Fruit fly (Drosophila melanogaster): ENCODE measurements around the gene toc.

toc gene

DNA sequence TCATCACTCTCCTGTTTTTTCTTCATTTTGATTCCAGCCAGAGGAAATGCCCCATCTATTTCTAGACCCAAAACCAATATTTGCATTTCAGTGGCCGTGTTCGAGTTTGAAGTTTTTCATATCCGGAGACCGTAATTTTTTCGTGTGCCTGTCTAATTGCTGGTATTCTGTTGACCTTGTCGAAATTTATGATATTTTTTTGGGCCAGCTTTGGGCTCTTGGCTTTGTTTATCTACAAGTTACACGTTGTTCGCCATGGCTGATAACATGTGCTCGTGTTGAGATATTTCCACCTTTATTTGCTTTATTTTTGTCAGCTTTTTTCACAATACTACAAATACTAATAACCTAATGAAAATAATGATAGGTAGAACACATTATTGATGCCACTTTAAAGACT lies 22.8 kb downstream of the toc start (continued):
- TF ChIP-seq CG10462 (GFP tag; optimal IDR thresholded peaks at IDR 0.05) (no peak), chinmo (GFP tag; IDR thresholded peaks at IDR 0.05; ENCODE audit: partially characterized antibody) (no peak), ERR (GFP tag; optimal IDR thresholded peaks at IDR 0.05) (no peak), gt (GFP tag; IDR thresholded peaks at IDR 0.05) (no peak), CG31388 (GFP tag; optimal IDR thresholded peaks at IDR 0.05) (no peak), Dip2 (GFP tag; IDR thresholded peaks at IDR 0.05) (no peak), HLH4C (GFP tag; IDR thresholded peaks at IDR 0.05; ENCODE audit: partially characterized antibody) (no peak), CG15011 (GFP tag; optimal IDR thresholded peaks at IDR 0.05) (no peak), CG8388 (GFP tag; optimal IDR thresholded peaks at IDR 0.05) (no peak), klu (GFP tag; IDR thresholded peaks at IDR 0.05) (no peak), CG10274 (GFP tag; optimal IDR thresholded peaks at IDR 0.05) (no peak), br (optimal IDR thresholded peaks at IDR 0.05) (no peak), Antp (GFP tag; optimal IDR thresholded peaks at IDR 0.05) (no peak), CG3838 (GFP tag; optimal IDR thresholded peaks at IDR 0.05) (no peak), CG18011 (GFP tag; optimal IDR thresholded peaks at IDR 0.05) (no peak), CG15479 (GFP tag; optimal IDR thresholded peaks at IDR 0.05) (no peak), ttk (GFP tag; IDR thresholded peaks at IDR 0.05) (no peak), seq (GFP tag; IDR thresholded peaks at IDR 0.05) (no peak), crol (GFP tag; IDR thresholded peaks at IDR 0.05) (no peak), CG8924 (tag; optimal IDR thresholded peaks at IDR 0.05) (no peak), Sox100B (GFP tag; optimal IDR thresholded peaks at IDR 0.05) (peak; percentile 42), Myb (GFP tag; optimal IDR thresholded peaks at IDR 0.05) (no peak), CG31365 (tag; optimal IDR thresholded peaks at IDR 0.05) (no peak), CG9817 (tag; optimal IDR thresholded peaks at IDR 0.05) (no peak), HmgZ (tag; optimal IDR thresholded peaks at IDR 0.05) (peak; percentile 29), bcd (GFP tag; optimal IDR thresholded peaks at IDR 0.05) (no peak), CG2202 (tag; optimal IDR thresholded peaks at IDR 0.05) (peak; percentile 16), run (tag; optimal IDR thresholded peaks at IDR 0.05) (no peak), CG2678 (tag; optimal IDR thresholded peaks at IDR 0.05) (peak; percentile 34), Opbp (GFP tag; IDR thresholded peaks at IDR 0.05; ENCODE audit: partially characterized antibody) (no peak), pros (GFP tag; optimal IDR thresholded peaks at IDR 0.05) (no peak), D19B (GFP tag; optimal IDR thresholded peaks at IDR 0.05) (no peak), Fer1 (GFP tag; optimal IDR thresholded peaks at IDR 0.05) (peak; percentile 32), chif (GFP tag; optimal IDR thresholded peaks at IDR 0.05) (no peak), exex (tag; optimal IDR thresholded peaks at IDR 0.05) (peak; percentile 33), Nf-YB (GFP tag; optimal IDR thresholded peaks at IDR 0.05) (no peak), otp (GFP tag; IDR thresholded peaks at IDR 0.05) (no peak), CG12219 (GFP tag; optimal IDR thresholded peaks at IDR 0.05) (no peak), Oli (tag; optimal IDR thresholded peaks at IDR 0.05) (no peak), CG4424 (GFP tag; optimal IDR thresholded peaks at IDR 0.05) (no peak), CG11696 (GFP tag; IDR thresholded peaks at IDR 0.05) (peak; percentile 25; the same call in 1 of the 2 replicates), Dfd (GFP tag; optimal IDR thresholded peaks at IDR 0.05) (no peak), pnt (GFP tag; optimal IDR thresholded peaks at IDR 0.05) (no peak), CHES-1-like (GFP tag; optimal IDR thresholded peaks at IDR 0.05) (no peak), Abd-B (GFP tag; optimal IDR thresholded peaks at IDR 0.05) (no peak), Deaf1 (tag; optimal IDR thresholded peaks at IDR 0.05) (no peak), aop (GFP tag; IDR thresholded peaks at IDR 0.05) (no peak), CG34422 (GFP tag; IDR thresholded peaks at IDR 0.05) (no peak), eyg (GFP tag; optimal IDR thresholded peaks at IDR 0.05) (no peak), Doc3 (GFP tag; IDR thresholded peaks at IDR 0.05; ENCODE audit: partially characterized antibody) (no peak), CG13287 (GFP tag; IDR thresholded peaks at IDR 0.05; ENCODE audit: partially characterized antibody) (no peak), CG8765 (GFP tag; IDR thresholded peaks at IDR 0.05) (no peak)
